Worm (Caenorhabditis elegans): ENCODE results near the gene hsp-12.6.

ce11 chrIV:9477135-9477928 lies 30.3 kb upstream of the hsp-12.6 start, which contains the start of gene wrt-3:
- TF ChIP-seq nhr-12 (tag; optimal IDR thresholded peaks at IDR 0.05) (peak; percentile 58), ces-1 (GFP tag; optimal IDR thresholded peaks at IDR 0.05) (no peak), mab-5 (tag; optimal IDR thresholded peaks at IDR 0.05) (no peak), unc-62 (GFP tag; optimal IDR thresholded peaks at IDR 0.05) (peak; percentile 27), sem-2 (GFP tag; optimal IDR thresholded peaks at IDR 0.05) (peak; percentile 91), ztf-11 (tag; optimal IDR thresholded peaks at IDR 0.05) (peak; percentile 58), ham-2 (GFP tag; optimal IDR thresholded peaks at IDR 0.05) (peak; percentile 91), unc-39 (tag; optimal IDR thresholded peaks at IDR 0.05) (no peak), flh-1 (GFP tag; optimal IDR thresholded peaks at IDR 0.05) (peak; percentile 89), elt-3 (tag; optimal IDR thresholded peaks at IDR 0.05) (no peak)
